Worm (Caenorhabditis elegans) whole organism, L2 larva: ENCODE results near the gene Y46G5A.23.

Experiments
- C34F6.9 ChIP-seq: fragments of 150-350 bp; optimal IDR thresholded peaks from 2 replicates; lab custom pipeline; 2014; ENCODE audit warnings: missing biosample characterization, missing genetic modification characterization
- F13H6.1 ChIP-seq: sonication (generic microtip); optimal IDR thresholded peaks from 2 replicates; lab custom pipeline; 2016; ENCODE audit warnings: missing genetic modification characterization, missing compliant biosample characterization
- R02D3.7 ChIP-seq: fragments of 150-350 bp; optimal IDR thresholded peaks from 2 replicates; lab custom pipeline; 2014; ENCODE audit warnings: missing biosample characterization, missing genetic modification characterization
- Y55F3AM.14 ChIP-seq: fragments of 200-800 bp; sonication (Bioruptor generic); optimal IDR thresholded peaks from 2 replicates; lab custom pipeline; 2018; ENCODE audit warnings: mild to moderate bottlenecking, missing genetic modification characterization, missing compliant biosample characterization
- ZK546.5 ChIP-seq: sonication (generic microtip); optimal IDR thresholded peaks from 2 replicates; lab custom pipeline; 2017; ENCODE audit warnings: missing biosample characterization, missing genetic modification characterization
- alr-1 ChIP-seq: fragments of 150-350 bp; optimal IDR thresholded peaks from 2 replicates; lab custom pipeline; 2014; ENCODE audit warnings: missing biosample characterization, missing genetic modification characterization
- aly-2 ChIP-seq: fragments of 150-350 bp; optimal IDR thresholded peaks from 2 replicates; lab custom pipeline; 2014; ENCODE audit warnings: missing biosample characterization, missing genetic modification characterization
- ama-1 ChIP-seq: fragments of 150-350 bp; optimal IDR thresholded peaks from 2 replicates; lab custom pipeline; 2018; ENCODE audit warnings: inconsistent platforms
- blmp-1 ChIP-seq: sonication (generic microtip); optimal IDR thresholded peaks from 2 replicates; lab custom pipeline; 2017; ENCODE audit warnings: missing genetic modification characterization, mild to moderate bottlenecking, missing compliant biosample characterization, antibody characterized with exemption, moderate library complexity; ENCODE audit not compliant: insufficient read depth
- ceh-16 ChIP-seq: fragments of 150-350 bp; optimal IDR thresholded peaks from 2 replicates; lab custom pipeline; 2014; ENCODE audit warnings: missing biosample characterization, missing genetic modification characterization
- ceh-82 ChIP-seq: fragments of 150-350 bp; optimal IDR thresholded peaks from 2 replicates; lab custom pipeline; 2014; ENCODE audit warnings: missing biosample characterization, missing genetic modification characterization
- crh-2 ChIP-seq: sonication (generic microtip); optimal IDR thresholded peaks from 2 replicates; lab custom pipeline; 2017; ENCODE audit warnings: missing biosample characterization, missing genetic modification characterization
- dmd-4 ChIP-seq: sonication (generic microtip); optimal IDR thresholded peaks from 2 replicates; lab custom pipeline; 2017; ENCODE audit warnings: missing biosample characterization, missing genetic modification characterization
- egl-27 ChIP-seq: sonication (generic microtip); optimal IDR thresholded peaks from 3 replicates; lab custom pipeline; 2017; ENCODE audit warnings: missing biosample characterization, missing genetic modification reagents, missing genetic modification characterization
- elt-1 ChIP-seq: fragments of 150-350 bp; optimal IDR thresholded peaks from 2 replicates; lab custom pipeline; 2014; ENCODE audit warnings: missing biosample characterization, missing genetic modification characterization
- elt-3 ChIP-seq: sonication (generic microtip); optimal IDR thresholded peaks from 2 replicates; lab custom pipeline; 2017; ENCODE audit warnings: missing biosample characterization, missing genetic modification characterization
- fos-1 ChIP-seq: fragments of 150-350 bp; optimal IDR thresholded peaks from 2 replicates; lab custom pipeline; 2014; ENCODE audit warnings: missing biosample characterization, missing genetic modification characterization
- gmeb-1 ChIP-seq: fragments of 150-350 bp; optimal IDR thresholded peaks from 2 replicates; lab custom pipeline; 2014; ENCODE audit warnings: missing biosample characterization, missing genetic modification characterization
- lin-11 ChIP-seq: fragments of 150-350 bp; sonication (generic microtip); optimal IDR thresholded peaks from 2 replicates; lab custom pipeline; 2014; ENCODE audit warnings: missing biosample characterization, missing genetic modification characterization, inconsistent platforms, mixed read lengths
- lin-13 ChIP-seq: fragments of 150-350 bp; optimal IDR thresholded peaks from 2 replicates; lab custom pipeline; 2014; ENCODE audit warnings: missing biosample characterization, missing genetic modification reagents, missing genetic modification characterization
- lin-39 ChIP-seq: fragments of 150-350 bp; optimal IDR thresholded peaks from 2 replicates; lab custom pipeline; 2014; ENCODE audit warnings: missing biosample characterization, missing genetic modification reagents, missing genetic modification characterization
- lsy-2 ChIP-seq, 2 experiments: fragments of 150-350 bp in 1 of 2; sonication (generic microtip) in 1 of 2; optimal IDR thresholded peaks; 2 replicates each; lab custom pipeline; 2014 to 2017; ENCODE audit warnings: missing biosample characterization in 2 of 2, missing genetic modification characterization in 2 of 2
- mab-5 ChIP-seq: fragments of 150-350 bp; optimal IDR thresholded peaks from 2 replicates; lab custom pipeline; 2014; ENCODE audit warnings: missing biosample characterization, missing genetic modification characterization
- mbf-1 ChIP-seq: sonication (generic microtip); optimal IDR thresholded peaks from 2 replicates; lab custom pipeline; 2017; ENCODE audit warnings: missing biosample characterization, missing genetic modification characterization
- mdl-1 ChIP-seq, 2 experiments: fragments of 150-350 bp in 1 of 2; sonication (generic microtip) in 1 of 2; optimal IDR thresholded peaks; 2 replicates each; lab custom pipeline; 2017; ENCODE audit warnings: missing biosample characterization in 2 of 2, missing genetic modification characterization in 2 of 2
- nhr-10 ChIP-seq: sonication (generic microtip); optimal IDR thresholded peaks from 2 replicates; lab custom pipeline; 2017; ENCODE audit warnings: missing biosample characterization, missing genetic modification characterization
- nhr-11 ChIP-seq: fragments of 150-350 bp; optimal IDR thresholded peaks from 2 replicates; lab custom pipeline; 2014; ENCODE audit warnings: missing biosample characterization, missing genetic modification characterization
- nhr-12 ChIP-seq: fragments of 150-350 bp; optimal IDR thresholded peaks from 2 replicates; lab custom pipeline; 2014; ENCODE audit warnings: missing biosample characterization, missing genetic modification characterization
- nhr-129 ChIP-seq: fragments of 150-350 bp; optimal IDR thresholded peaks from 2 replicates; lab custom pipeline; 2014; ENCODE audit warnings: missing biosample characterization, missing genetic modification characterization
- nhr-23 ChIP-seq: fragments of 150-350 bp; optimal IDR thresholded peaks from 2 replicates; lab custom pipeline; 2014; ENCODE audit warnings: missing biosample characterization, missing genetic modification reagents, missing genetic modification characterization
- nhr-237 ChIP-seq: fragments of 150-350 bp; optimal IDR thresholded peaks from 2 replicates; lab custom pipeline; 2014; ENCODE audit warnings: missing biosample characterization, missing genetic modification characterization
- nhr-25 ChIP-seq: fragments of 150-350 bp; sonication (generic microtip); optimal IDR thresholded peaks from 3 replicates; lab custom pipeline; 2014; ENCODE audit warnings: missing biosample characterization, missing genetic modification characterization
- nhr-6 ChIP-seq: fragments of 150-350 bp; optimal IDR thresholded peaks from 2 replicates; lab custom pipeline; 2014; ENCODE audit warnings: missing biosample characterization, missing genetic modification characterization
- nhr-77 ChIP-seq: fragments of 150-350 bp; optimal IDR thresholded peaks from 2 replicates; lab custom pipeline; 2014; ENCODE audit warnings: missing biosample characterization, missing genetic modification characterization
- peb-1 ChIP-seq: fragments of 150-350 bp; optimal IDR thresholded peaks from 2 replicates; lab custom pipeline; 2014; ENCODE audit warnings: missing biosample characterization, missing genetic modification characterization
- sem-4 ChIP-seq: fragments of 150-350 bp; optimal IDR thresholded peaks from 2 replicates; lab custom pipeline; 2014; ENCODE audit warnings: missing biosample characterization, missing genetic modification reagents, missing genetic modification characterization
- skn-1 ChIP-seq: sonication (generic microtip); optimal IDR thresholded peaks from 2 replicates; lab custom pipeline; 2017; ENCODE audit warnings: missing biosample characterization, missing genetic modification characterization
- sma-3 ChIP-seq: sonication (generic microtip); optimal IDR thresholded peaks from 2 replicates; lab custom pipeline; 2016; ENCODE audit warnings: missing genetic modification reagents, missing genetic modification characterization, missing compliant biosample characterization
- sma-9 ChIP-seq, 2 experiments: fragments of 150-350 bp in 1 of 2; sonication (generic microtip) in 1 of 2; optimal IDR thresholded peaks; 2 replicates each; lab custom pipeline; 2014 to 2016; ENCODE audit warnings: missing genetic modification characterization in 2 of 2, mild to moderate bottlenecking in 1 of 2, missing biosample characterization in 1 of 2, missing compliant biosample characterization in 1 of 2, missing genetic modification reagents in 1 of 2, moderate library complexity in 1 of 2
- snpc-4 ChIP-seq: fragments of 150-350 bp; optimal IDR thresholded peaks from 2 replicates; lab custom pipeline; 2014; ENCODE audit warnings: missing biosample characterization, missing genetic modification characterization
- unc-39 ChIP-seq: fragments of 150-350 bp; optimal IDR thresholded peaks from 2 replicates; lab custom pipeline; 2014; ENCODE audit warnings: missing biosample characterization, missing genetic modification characterization
- unc-55 ChIP-seq: fragments of 150-350 bp; sonication (generic microtip); optimal IDR thresholded peaks from 3 replicates; lab custom pipeline; 2014; ENCODE audit warnings: missing biosample characterization, missing genetic modification reagents, missing genetic modification characterization
- unc-62 ChIP-seq: fragments of 150-350 bp; optimal IDR thresholded peaks from 2 replicates; lab custom pipeline; 2014; ENCODE audit warnings: missing biosample characterization, missing genetic modification reagents, missing genetic modification characterization
- ztf-1 ChIP-seq: fragments of 200-800 bp; sonication (Bioruptor generic); conservative IDR thresholded peaks from 2 replicates; pipeline ENCODE4 v1.3.6; 2022; ENCODE audit warnings: missing genetic modification characterization, missing compliant biosample characterization
- ztf-11 ChIP-seq: sonication (generic microtip); optimal IDR thresholded peaks from 2 replicates; lab custom pipeline; 2017; ENCODE audit warnings: missing biosample characterization, missing genetic modification characterization
- ztf-4 ChIP-seq: fragments of 150-350 bp; optimal IDR thresholded peaks from 2 replicates; lab custom pipeline; 2014; ENCODE audit warnings: missing biosample characterization, missing genetic modification characterization

Gene Y46G5A.23

ce11 chrII:12805765-12806384, 22.9 kb downstream of the Y46G5A.23 start (continued):
- TF ChIP-seq nhr-25 (tag; lab: Kevin White, UChicago) (no peak), Y55F3AM.14 (GFP tag; lab: Kevin White, UChicago) (no peak)

ce11 chrII:12805161-12805560, 23.6 kb downstream of the Y46G5A.23 start, which contains the start of the genes Y46G5A.18 and Y46G5A.47:
Y46G5A.18 (minus strand) TSS chrII:12805261.
Y46G5A.47 (minus strand) TSS chrII:12805306.
- no peak for TF ChIP-seq ztf-11 (tag; lab: Kevin White, UChicago)
- TF ChIP-seq mbf-1 (tag; lab: Kevin White, UChicago): no peak
- no peak for TF ChIP-seq mdl-1 (tag; optimal IDR thresholded peaks at IDR 0.05; lab: Kevin White, UChicago)
- no peak for TF ChIP-seq sma-3
- TF ChIP-seq sma-9 (GFP tag; optimal IDR thresholded peaks at IDR 0.05; lab: Kevin White, UChicago): no peak
- no peak for TF ChIP-seq sma-9 (tag; optimal IDR thresholded peaks at IDR 0.05; lab: Kevin White, UChicago)
- no peak for TF ChIP-seq ztf-1 (GFP tag; lab: Robert Waterston, UW)
- TF ChIP-seq sem-4: no peak
- no peak for TF ChIP-seq peb-1 (tag; lab: Kevin White, UChicago)
- no peak for TF ChIP-seq mab-5
- no peak for TF ChIP-seq egl-27 (tag; lab: Kevin White, UChicago)
- no peak for TF ChIP-seq fos-1 (tag; lab: Kevin White, UChicago)
- no peak for TF ChIP-seq nhr-77
- TF ChIP-seq dmd-4 (tag; lab: Kevin White, UChicago): no peak
- no peak for TF ChIP-seq ceh-82 (tag; lab: Kevin White, UChicago)

- TF ChIP-seq alr-1 (tag; lab: Kevin White, UChicago) (no peak), ama-1 (lab: Kevin White, UChicago) (no peak), nhr-237 (tag; lab: Kevin White, UChicago) (no peak), nhr-12 (tag; lab: Kevin White, UChicago) (no peak), sma-3 (peak; percentile 23), nhr-23 (tag; lab: Kevin White, UChicago) (no peak), R02D3.7 (no peak), gmeb-1 (tag; lab: Kevin White, UChicago) (no peak), snpc-4 (tag; lab: Kevin White, UChicago) (no peak), mdl-1 (tag; optimal IDR thresholded peaks at IDR 0.05; lab: Kevin White, UChicago) (peak in 1 of 2 experiments; percentile 54), crh-2 (tag; lab: Kevin White, UChicago) (peak; percentile 66), nhr-11 (peak; percentile 66), lin-39 (tag; lab: Kevin White, UChicago) (no peak), unc-55 (GFP tag; lab: Kevin White, UChicago) (no peak), unc-39 (tag; lab: Kevin White, UChicago) (no peak), lsy-2 (tag; optimal IDR thresholded peaks at IDR 0.05; lab: Kevin White, UChicago) (peak; percentile 73 to 89), nhr-77 (no peak), ztf-1 (GFP tag; lab: Robert Waterston, UW) (no peak), unc-62 (GFP tag; lab: Kevin White, UChicago) (no peak), nhr-129 (tag; lab: Kevin White, UChicago) (no peak), nhr-6 (tag; lab: Kevin White, UChicago) (no peak), ztf-4 (tag; lab: Kevin White, UChicago) (peak; percentile 8), nhr-10 (no peak), C34F6.9 (tag; lab: Kevin White, UChicago) (peak; percentile 1), elt-1 (tag; lab: Kevin White, UChicago) (no peak), sem-4 (no peak), ceh-16 (no peak), F13H6.1 (peak; percentile 31), mab-5 (no peak), nhr-25 (tag; lab: Kevin White, UChicago) (peak; percentile 59), elt-3 (no peak), lin-11 (tag; lab: Kevin White, UChicago) (no peak), ZK546.5 (tag; lab: Kevin White, UChicago) (no peak), peb-1 (tag; lab: Kevin White, UChicago) (no peak), blmp-1 (tag; lab: Kevin White, UChicago) (peak; percentile 56), skn-1 (tag; lab: Kevin White, UChicago) (no peak), Y55F3AM.14 (GFP tag; lab: Kevin White, UChicago) (no peak), mbf-1 (tag; lab: Kevin White, UChicago) (no peak), fos-1 (tag; lab: Kevin White, UChicago) (no peak), ceh-82 (tag; lab: Kevin White, UChicago) (no peak), aly-2 (tag; lab: Kevin White, UChicago) (no peak), dmd-4 (tag; lab: Kevin White, UChicago) (no peak), lin-13 (GFP tag; lab: Kevin White, UChicago) (no peak), sma-9 (GFP tag; optimal IDR thresholded peaks at IDR 0.05; lab: Kevin White, UChicago) (peak; percentile 85), sma-9 (tag; optimal IDR thresholded peaks at IDR 0.05; lab: Kevin White, UChicago) (no peak), egl-27 (tag; lab: Kevin White, UChicago) (no peak), ztf-11 (tag; lab: Kevin White, UChicago) (no peak)
These were observed 28.7 kb downstream of the Y46G5A.23 start for ce11 chrII:12799927-12800522.
